Worm (Caenorhabditis elegans): Measurements from ENCODE around the gene H18N23.2.

ce11 chrX:17626599-17626998, 14.1 kb downstream of the H18N23.2 start:
- TF ChIP-seq W03F9.2 (tag; optimal IDR thresholded peaks at IDR 0.05) (no peak), him-1 (tag; optimal IDR thresholded peaks at IDR 0.05) (no peak)

All from whole organism, L4/young adult.